Worm (Caenorhabditis elegans) whole organism, dauer: Measurements from ENCODE around the gene rps-3.

Experiments
- unc-62 ChIP-seq: sonication (generic microtip); optimal IDR thresholded peaks from 2 replicates; lab custom pipeline; 2017; ENCODE audit warnings: missing biosample characterization, missing genetic modification reagents, missing genetic modification characterization

The rps-3 gene

ce11 chrIII:6179062-6179461, 27.5 kb upstream of the rps-3 start:
- TF ChIP-seq unc-62 (GFP tag; lab: Kevin White, UChicago): no peak

ce11 chrIII:6180294-6180693, 26.3 kb upstream of the rps-3 start:
- TF ChIP-seq unc-62 (GFP tag; lab: Kevin White, UChicago): no peak

- no peak for TF ChIP-seq unc-62 (GFP tag; lab: Kevin White, UChicago)
These were observed 23.5 kb upstream of the rps-3 start, which contains the start of gene nas-28 for ce11 chrIII:6183118-6183517. nas-28 (minus strand) TSS chrIII:6183218.

ce11 chrIII:6190810-6191209, 15.8 kb upstream of the rps-3 start, which contains the start of gene C23G10.5:
C23G10.5 (plus strand) TSS chrIII:6191110.
- TF ChIP-seq unc-62 (GFP tag; lab: Kevin White, UChicago): no peak

ce11 chrIII:6194480-6194879, 12.1 kb upstream of the rps-3 start, which contains the start of gene ugt-66:
ugt-66 (minus strand) TSS chrIII:6194580.
- TF ChIP-seq unc-62 (GFP tag; lab: Kevin White, UChicago): no peak

- TF ChIP-seq unc-62 (GFP tag; lab: Kevin White, UChicago): no peak
These were observed 10.9 kb upstream of the rps-3 start for ce11 chrIII:6195718-6196117.

- TF ChIP-seq unc-62 (GFP tag; lab: Kevin White, UChicago): no peak
These were observed 8.0 kb upstream of the rps-3 start, which contains the start of the genes C23G10.7 and rpn-2 for ce11 chrIII:6198378-6199234. C23G10.7 (minus strand) TSS chrIII:6198414. rpn-2 (plus strand) TSS chrIII:6199184.

- no peak for TF ChIP-seq unc-62 (GFP tag; lab: Kevin White, UChicago)
These were observed 5.3 kb upstream of the rps-3 start for ce11 chrIII:6201325-6201724.

ce11 chrIII:6202440-6202839, 4.2 kb upstream of the rps-3 start:
- TF ChIP-seq unc-62 (GFP tag; lab: Kevin White, UChicago): no peak

- TF ChIP-seq unc-62 (GFP tag; lab: Kevin White, UChicago): no peak
These were observed 443 bp downstream of the rps-3 start for ce11 chrIII:6207046-6207445.

- no peak for TF ChIP-seq unc-62 (GFP tag; lab: Kevin White, UChicago)
These were observed 1.3 kb downstream of the rps-3 start, which contains the start of gene C23G10.2 for ce11 chrIII:6207881-6208280. C23G10.2 (plus strand) TSS chrIII:6208064.

- TF ChIP-seq unc-62 (GFP tag; lab: Kevin White, UChicago): no peak
These were observed 2.4 kb downstream of the rps-3 start, which contains the start of gene C23G10.1 for ce11 chrIII:6208984-6209383. C23G10.1 (plus strand) TSS chrIII:6209284.

- no peak for TF ChIP-seq unc-62 (GFP tag; lab: Kevin White, UChicago)
These were observed 3.7 kb downstream of the rps-3 start for ce11 chrIII:6210215-6210822.

- TF ChIP-seq unc-62 (GFP tag; lab: Kevin White, UChicago): no peak
These were observed 7.3 kb downstream of the rps-3 start, which contains the start of gene C23G10.10 for ce11 chrIII:6213915-6214314. C23G10.10 (minus strand) TSS chrIII:6214015.

- no peak for TF ChIP-seq unc-62 (GFP tag; lab: Kevin White, UChicago)
These were observed 8.9 kb downstream of the rps-3 start, which contains the start of gene C23G10.11 for ce11 chrIII:6215476-6215875. C23G10.11 (minus strand) TSS chrIII:6215576.

- no peak for TF ChIP-seq unc-62 (GFP tag; lab: Kevin White, UChicago)
These were observed 9.3 kb downstream of the rps-3 start for ce11 chrIII:6215943-6216342.
